Fruit fly (Drosophila melanogaster): Measurements from ENCODE around the gene CG13255.

CG13255 gene

DNA sequence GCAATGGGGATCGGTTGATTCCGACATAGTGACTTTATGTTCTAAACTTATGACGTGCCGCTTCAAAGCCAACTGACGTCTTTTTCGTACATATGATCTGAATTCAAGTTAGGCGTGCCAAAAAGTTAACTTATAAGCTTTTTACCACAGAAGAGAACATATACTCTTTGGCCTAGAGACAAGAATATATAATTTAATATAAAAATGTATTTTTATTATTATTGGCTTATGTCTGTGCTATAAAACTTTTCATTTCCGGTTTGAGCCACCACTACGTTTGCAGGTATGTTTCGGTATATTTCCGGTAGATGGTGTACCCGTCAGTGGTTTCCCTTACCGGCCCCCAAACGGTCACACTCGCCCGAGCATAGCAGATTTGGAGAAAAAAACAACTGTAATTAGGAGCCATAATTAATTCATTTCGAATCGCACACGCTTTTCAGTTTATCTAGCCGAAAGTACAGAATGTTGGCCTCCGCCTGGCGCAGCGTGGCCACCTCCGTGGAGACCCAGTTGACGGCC, 38.9 kb upstream of the CG13255 start, which contains the start of the genes CG3698 and tzn (continued):
- TF ChIP-seq sna (GFP tag; IDR thresholded peaks at IDR 0.05; ENCODE audit: partially characterized antibody), result no peak
- TF ChIP-seq bsh (GFP tag; optimal IDR thresholded peaks at IDR 0.05), result peak in 1 of 2 experiments; percentile 89
- TF ChIP-seq CG13624 (GFP tag; optimal IDR thresholded peaks at IDR 0.05), result peak; percentile 84
- peak; percentile 46 for TF ChIP-seq ERR (GFP tag; optimal IDR thresholded peaks at IDR 0.05)
- TF ChIP-seq Sox100B (GFP tag; optimal IDR thresholded peaks at IDR 0.05), result no peak
- TF ChIP-seq Hsf (GFP tag; optimal IDR thresholded peaks at IDR 0.05), result peak; percentile 89
- no peak for TF ChIP-seq Trl (optimal IDR thresholded peaks at IDR 0.05)
- TF ChIP-seq Trl (GFP tag; optimal IDR thresholded peaks at IDR 0.05), result peak; percentile 90
- TF ChIP-seq CG4730 (GFP tag; IDR thresholded peaks at IDR 0.05), result peak; percentile 88
- peak; percentile 86 for TF ChIP-seq Side (GFP tag; optimal IDR thresholded peaks at IDR 0.05)
- TF ChIP-seq al (GFP tag; IDR thresholded peaks at IDR 0.05), result peak; percentile 87
- peak; percentile 82 for TF ChIP-seq pfk (GFP tag; optimal IDR thresholded peaks at IDR 0.05)
- TF ChIP-seq zfh2 (GFP tag; optimal IDR thresholded peaks at IDR 0.05), result peak; percentile 83
- peak; percentile 81 for TF ChIP-seq CG12155 (GFP tag; optimal IDR thresholded peaks at IDR 0.05)
- TF ChIP-seq h (optimal IDR thresholded peaks at IDR 0.05), result no peak
- peak; percentile 89 for TF ChIP-seq BtbVII (GFP tag; optimal IDR thresholded peaks at IDR 0.05)
- TF ChIP-seq lilli (GFP tag; optimal IDR thresholded peaks at IDR 0.05), result peak; percentile 77
- peak; percentile 92 for TF ChIP-seq schlank (tag; optimal IDR thresholded peaks at IDR 0.05)
- TF ChIP-seq CG7556 (GFP tag; optimal IDR thresholded peaks at IDR 0.05), result peak; percentile 82
- TF ChIP-seq Dip3 (GFP tag; optimal IDR thresholded peaks at IDR 0.05), result peak; percentile 68
- peak; percentile 92 for TF ChIP-seq dysf (GFP tag; IDR thresholded peaks at IDR 0.05)
- peak; percentile 99 for TF ChIP-seq Lhr (GFP tag; optimal IDR thresholded peaks at IDR 0.05)
- peak; percentile 94 for TF ChIP-seq CG12104 (GFP tag; optimal IDR thresholded peaks at IDR 0.05)
- no peak for TF ChIP-seq Sox102F (GFP tag; optimal IDR thresholded peaks at IDR 0.05)
- peak; percentile 72 for TF ChIP-seq da (GFP tag; optimal IDR thresholded peaks at IDR 0.05)
- TF ChIP-seq Ada2b (GFP tag; IDR thresholded peaks at IDR 0.05), result peak; percentile 82
- peak; percentile 45 for TF ChIP-seq Atf3 (GFP tag; optimal IDR thresholded peaks at IDR 0.05)
- TF ChIP-seq CG2202 (tag; optimal IDR thresholded peaks at IDR 0.05), result peak; percentile 89
- TF ChIP-seq CG18764 (GFP tag; optimal IDR thresholded peaks at IDR 0.05), result peak; percentile 94
- TF ChIP-seq gfzf (GFP tag; optimal IDR thresholded peaks at IDR 0.05), result peak; percentile 85
- TF ChIP-seq Dbx (GFP tag; IDR thresholded peaks at IDR 0.05), result peak; percentile 93
- TF ChIP-seq CG42726 (GFP tag; IDR thresholded peaks at IDR 0.05; ENCODE audit: partially characterized antibody), result 0 out of 2 replicates have a peak, but pooled peaks have one; percentile 7
- peak; percentile 83 for TF ChIP-seq maf-S (GFP tag; optimal IDR thresholded peaks at IDR 0.05)
- peak; percentile 88 for TF ChIP-seq CG6854 (GFP tag; optimal IDR thresholded peaks at IDR 0.05)
- peak; percentile 93 for TF ChIP-seq CG17359 (tag; optimal IDR thresholded peaks at IDR 0.05)
- peak; percentile 89 for TF ChIP-seq tin (GFP tag; optimal IDR thresholded peaks at IDR 0.05)
- TF ChIP-seq fru (optimal IDR thresholded peaks at IDR 0.05), result no peak
- peak; percentile 97 for TF ChIP-seq vvl (GFP tag; IDR thresholded peaks at IDR 0.05)
- TF ChIP-seq fd3F (GFP tag; optimal IDR thresholded peaks at IDR 0.05), result peak; percentile 89
- peak; percentile 77 for TF ChIP-seq Nf-YB (GFP tag; optimal IDR thresholded peaks at IDR 0.05)
- peak; percentile 72; the same call in 1 of the 2 replicates for TF ChIP-seq Poxn (GFP tag; IDR thresholded peaks at IDR 0.05)
- 0 out of 3 replicates have a peak, but pooled peaks have one; percentile 35 for TF ChIP-seq jigr1 (GFP tag; IDR thresholded peaks at IDR 0.05)
- TF ChIP-seq dpn (GFP tag; optimal IDR thresholded peaks at IDR 0.05), result peak; percentile 78 to 93
- peak; percentile 70 for TF ChIP-seq CG12744 (GFP tag; optimal IDR thresholded peaks at IDR 0.05)
- TF ChIP-seq Rfx (GFP tag; IDR thresholded peaks at IDR 0.05), result peak; percentile 97
- no peak for TF ChIP-seq Hr78 (GFP tag; optimal IDR thresholded peaks at IDR 0.05)
- no peak for TF ChIP-seq dan (GFP tag; IDR thresholded peaks at IDR 0.05)
- TF ChIP-seq Ptx1 (GFP tag; IDR thresholded peaks at IDR 0.05), result peak; percentile 91
- peak; percentile 96 for TF ChIP-seq MBD-R2 (GFP tag; IDR thresholded peaks at IDR 0.05)
- peak; percentile 81; the same call in 1 of the 2 replicates for TF ChIP-seq seq (GFP tag; IDR thresholded peaks at IDR 0.05)
- no peak for TF ChIP-seq Dip2 (GFP tag; IDR thresholded peaks at IDR 0.05)
- TF ChIP-seq CG7987 (GFP tag; optimal IDR thresholded peaks at IDR 0.05), result peak; percentile 99

Data from whole organism, embryonic.